Worm (Caenorhabditis elegans) whole organism, young adult: ENCODE measurements around the gene ZK546.19.

Experiments used
- B0035.1 ChIP-seq: sonication (generic microtip); optimal IDR thresholded peaks from 2 replicates; lab custom pipeline; 2016; ENCODE audit warnings: missing genetic modification characterization, mild to moderate bottlenecking, missing compliant biosample characterization, missing genotype, missing genetic modification reagents
- C17E4.6 ChIP-seq: fragments of 200-800 bp; sonication (Bioruptor generic); IDR thresholded peaks from 2 replicates; pipeline ENCODE4 v1.3.6; 2022; ENCODE audit warnings: missing genetic modification reagents, missing genetic modification characterization, missing compliant biosample characterization
- D2030.7 ChIP-seq: fragments of 200-800 bp; sonication (Bioruptor generic); IDR thresholded peaks from 2 replicates; pipeline ENCODE4 v1.3.6; 2022; ENCODE audit warnings: missing genetic modification reagents, missing genetic modification characterization, missing compliant biosample characterization
- F22D6.2 ChIP-seq: sonication (generic microtip); optimal IDR thresholded peaks from 2 replicates; lab custom pipeline; 2016; ENCODE audit warnings: mild to moderate bottlenecking, missing genetic modification characterization, missing compliant biosample characterization
- F33H1.4 ChIP-seq: fragments of 200-800 bp; sonication (Bioruptor generic); IDR thresholded peaks from 2 replicates; pipeline ENCODE4 v1.3.6; 2022; ENCODE audit warnings: missing genetic modification reagents, missing genetic modification characterization, missing compliant biosample characterization
- F39B2.1 ChIP-seq: fragments of 200-800 bp; sonication (Bioruptor generic); IDR thresholded peaks from 2 replicates; pipeline ENCODE4 v1.3.6; 2022; ENCODE audit warnings: missing genetic modification reagents, missing genetic modification characterization, missing compliant biosample characterization
- F49E8.2 ChIP-seq: sonication (generic microtip); optimal IDR thresholded peaks from 3 replicates; lab custom pipeline; 2017; ENCODE audit warnings: missing genetic modification characterization, mild to moderate bottlenecking, missing compliant biosample characterization, antibody characterized with exemption, moderate library complexity; ENCODE audit not compliant: insufficient read depth
- F52B5.7 ChIP-seq: sonication (generic microtip); optimal IDR thresholded peaks from 2 replicates; lab custom pipeline; 2016; ENCODE audit warnings: mild to moderate bottlenecking, missing genetic modification characterization, missing compliant biosample characterization
- F57A8.1 ChIP-seq: fragments of 200-800 bp; sonication (Bioruptor generic); optimal IDR thresholded peaks from 2 replicates; lab custom pipeline; 2018; ENCODE audit warnings: mild to moderate bottlenecking, missing genetic modification characterization, moderate library complexity, missing compliant biosample characterization
- F57C9.4 ChIP-seq: sonication (generic microtip); optimal IDR thresholded peaks from 2 replicates; lab custom pipeline; 2017; ENCODE audit warnings: mild to moderate bottlenecking, missing genetic modification characterization, missing compliant biosample characterization
- Y53F4B.3 ChIP-seq: fragments of 200-800 bp; sonication (Bioruptor generic); IDR thresholded peaks from 2 replicates; pipeline ENCODE4 v1.3.6; 2022; ENCODE audit warnings: missing genetic modification reagents, missing genetic modification characterization, missing compliant biosample characterization
- Y67H2A.10 ChIP-seq: fragments of 200-800 bp; sonication (Bioruptor generic); conservative IDR thresholded peaks from 2 replicates; pipeline ENCODE4 v1.3.6; 2022; ENCODE audit warnings: missing genetic modification reagents, missing genetic modification characterization, missing compliant biosample characterization
- Y95B8A.8 ChIP-seq: fragments of 200-800 bp; sonication (Bioruptor generic); IDR thresholded peaks from 2 replicates; pipeline ENCODE4 v1.3.6; 2022; ENCODE audit warnings: missing genetic modification reagents, missing genetic modification characterization, missing compliant biosample characterization
- ceh-27 ChIP-seq: fragments of 200-800 bp; sonication (Bioruptor generic); optimal IDR thresholded peaks from 2 replicates; lab custom pipeline; 2018; ENCODE audit warnings: mild to moderate bottlenecking, missing genetic modification characterization, moderate library complexity, missing compliant biosample characterization
- ceh-40 ChIP-seq: fragments of 200-800 bp; sonication (Bioruptor generic); IDR thresholded peaks from 2 replicates; pipeline ENCODE4 v1.3.6; 2022; ENCODE audit warnings: missing genetic modification characterization, missing compliant biosample characterization
- chd-7 ChIP-seq: sonication (generic microtip); optimal IDR thresholded peaks from 2 replicates; lab custom pipeline; 2016; ENCODE audit warnings: mild to moderate bottlenecking, missing genetic modification characterization, moderate library complexity, missing compliant biosample characterization
- dox-1 ChIP-seq: fragments of 200-800 bp; sonication (Bioruptor generic); IDR thresholded peaks from 2 replicates; pipeline ENCODE4 v1.3.6; 2022; ENCODE audit warnings: missing genetic modification reagents, missing genetic modification characterization, missing compliant biosample characterization
- dpff-1 ChIP-seq: sonication (generic microtip); optimal IDR thresholded peaks from 2 replicates; lab custom pipeline; 2017; ENCODE audit warnings: mild to moderate bottlenecking, missing genetic modification characterization, missing compliant biosample characterization
- dpl-1 ChIP-seq: fragments of 150-350 bp; optimal IDR thresholded peaks from 2 replicates; lab custom pipeline; 2014; ENCODE audit warnings: missing biosample characterization, missing genetic modification reagents, missing genetic modification characterization
- efl-1 ChIP-seq: fragments of 150-350 bp; optimal IDR thresholded peaks from 2 replicates; lab custom pipeline; 2014; ENCODE audit warnings: missing biosample characterization, missing genetic modification reagents, missing genetic modification characterization
- him-1 ChIP-seq: sonication (generic microtip); optimal IDR thresholded peaks from 2 replicates; lab custom pipeline; 2016; ENCODE audit warnings: missing genotype, missing genetic modification reagents, missing genetic modification characterization, missing compliant biosample characterization
- hrde-1 ChIP-seq: sonication (generic microtip); optimal IDR thresholded peaks from 2 replicates; lab custom pipeline; 2016; ENCODE audit warnings: missing genetic modification characterization, mild to moderate bottlenecking, missing compliant biosample characterization, moderate library complexity, missing genotype, missing genetic modification reagents, borderline replicate concordance
- lag-1 ChIP-seq: fragments of 200-800 bp; sonication (Bioruptor generic); IDR thresholded peaks from 2 replicates; pipeline ENCODE4 v1.3.6; 2022; ENCODE audit warnings: missing genetic modification reagents, missing genetic modification characterization, missing compliant biosample characterization
- let-526 ChIP-seq: fragments of 200-800 bp; sonication (Bioruptor generic); IDR thresholded peaks from 2 replicates; pipeline ENCODE4 v1.3.6; 2022; ENCODE audit warnings: missing genetic modification reagents, missing genetic modification characterization, missing compliant biosample characterization
- lin-35 ChIP-seq, 3 experiments: fragments of 150-350 bp in 2 of 3; sonication (generic microtip) in 1 of 3; optimal IDR thresholded peaks; 2 replicates each; lab custom pipeline; 2014 to 2018; ENCODE audit warnings: missing biosample characterization in 3 of 3, missing genetic modification characterization in 3 of 3, missing genetic modification reagents in 3 of 3
- lin-40 ChIP-seq: sonication (generic microtip); optimal IDR thresholded peaks from 2 replicates; lab custom pipeline; 2016; ENCODE audit warnings: missing genetic modification characterization, mild to moderate bottlenecking, missing compliant biosample characterization, missing genotype, missing genetic modification reagents
- lin-54 ChIP-seq: fragments of 200-800 bp; sonication (Bioruptor generic); optimal IDR thresholded peaks from 2 replicates; lab custom pipeline; 2018; ENCODE audit warnings: mild to moderate bottlenecking, missing genetic modification characterization, missing compliant biosample characterization
- lsy-27 ChIP-seq: sonication (generic microtip); optimal IDR thresholded peaks from 2 replicates; lab custom pipeline; 2017; ENCODE audit warnings: missing genetic modification characterization, mild to moderate bottlenecking, missing compliant biosample characterization, antibody characterized with exemption, missing genotype, borderline replicate concordance; ENCODE audit not compliant: insufficient read depth
- madf-10 ChIP-seq: sonication (generic microtip); optimal IDR thresholded peaks from 2 replicates; lab custom pipeline; 2016; ENCODE audit warnings: mild to moderate bottlenecking, missing genetic modification characterization, missing compliant biosample characterization
- madf-3 ChIP-seq: fragments of 200-800 bp; sonication (Bioruptor generic); IDR thresholded peaks from 2 replicates; pipeline ENCODE4 v1.3.6; 2022; ENCODE audit warnings: missing genetic modification reagents, missing genetic modification characterization, missing compliant biosample characterization
- madf-8 ChIP-seq: fragments of 200-800 bp; sonication (Bioruptor generic); conservative IDR thresholded peaks from 2 replicates; pipeline ENCODE4 v1.3.6; 2022; ENCODE audit warnings: missing genetic modification reagents, missing genetic modification characterization, missing compliant biosample characterization
- mel-28 ChIP-seq: sonication (generic microtip); optimal IDR thresholded peaks from 2 replicates; lab custom pipeline; 2016; ENCODE audit warnings: borderline replicate concordance, mild to moderate bottlenecking, missing genetic modification characterization, missing compliant biosample characterization
- mes-4 ChIP-seq: sonication (generic microtip); optimal IDR thresholded peaks from 2 replicates; lab custom pipeline; 2016; ENCODE audit warnings: missing genotype, missing genetic modification characterization, missing compliant biosample characterization
- mxl-1 ChIP-seq: sonication (generic microtip); optimal IDR thresholded peaks from 2 replicates; lab custom pipeline; 2016; ENCODE audit warnings: missing genetic modification characterization, missing compliant biosample characterization
- nhr-27 ChIP-seq: fragments of 200-800 bp; sonication (Bioruptor generic); optimal IDR thresholded peaks from 2 replicates; lab custom pipeline; 2018; ENCODE audit warnings: mild to moderate bottlenecking, missing genetic modification characterization, moderate library complexity, missing compliant biosample characterization
- nhr-80 ChIP-seq: sonication (generic microtip); optimal IDR thresholded peaks from 2 replicates; lab custom pipeline; 2016; ENCODE audit warnings: missing genetic modification characterization, missing compliant biosample characterization
- pbrm-1 ChIP-seq: fragments of 200-800 bp; sonication (Bioruptor generic); IDR thresholded peaks from 2 replicates; pipeline ENCODE4 v1.3.6; 2022; ENCODE audit warnings: missing genetic modification reagents, missing genetic modification characterization, missing compliant biosample characterization
- pha-4 ChIP-seq: fragments of 150-350 bp; sonication (generic microtip); optimal IDR thresholded peaks from 2 replicates; lab custom pipeline; 2014; ENCODE audit warnings: missing biosample characterization, missing genetic modification reagents, missing genetic modification characterization
- rpc-1 ChIP-seq, 2 experiments: fragments of 150-350 bp in 1 of 2; sonication (generic microtip) in 1 of 2; optimal IDR thresholded peaks; 2 replicates each; lab custom pipeline; 2014 to 2018; ENCODE audit warnings: missing biosample characterization in 1 of 2, missing genetic modification characterization in 1 of 2, missing genetic modification reagents in 1 of 2, missing genotype in 1 of 2
- snpc-1.1 ChIP-seq: sonication (generic microtip); optimal IDR thresholded peaks from 2 replicates; lab custom pipeline; 2017; ENCODE audit warnings: missing genetic modification characterization, mild to moderate bottlenecking, missing compliant biosample characterization, antibody characterized with exemption, moderate library complexity, missing genotype, missing genetic modification reagents; ENCODE audit not compliant: insufficient read depth
- snpc-1.3 ChIP-seq: sonication (generic microtip); optimal IDR thresholded peaks from 2 replicates; lab custom pipeline; 2017; ENCODE audit warnings: missing genetic modification characterization, mild to moderate bottlenecking, missing compliant biosample characterization, antibody characterized with exemption, moderate library complexity, missing genotype, missing genetic modification reagents; ENCODE audit not compliant: insufficient read depth
- snpc-3.4 ChIP-seq: sonication (generic microtip); optimal IDR thresholded peaks from 2 replicates; lab custom pipeline; 2017; ENCODE audit warnings: missing genetic modification characterization, mild to moderate bottlenecking, missing compliant biosample characterization, antibody characterized with exemption, moderate library complexity, missing genotype, missing genetic modification reagents
- tbp1 ChIP-seq: fragments of 200-800 bp; sonication (Bioruptor generic); optimal IDR thresholded peaks from 2 replicates; lab custom pipeline; 2018; ENCODE audit warnings: mild to moderate bottlenecking, missing genetic modification characterization, missing compliant biosample characterization
- unc-62 ChIP-seq: fragments of 150-350 bp; optimal IDR thresholded peaks from 2 replicates; lab custom pipeline; 2014; ENCODE audit warnings: missing biosample characterization, missing genetic modification reagents, missing genetic modification characterization
- zim-3 ChIP-seq: sonication (generic microtip); optimal IDR thresholded peaks from 2 replicates; lab custom pipeline; 2017; ENCODE audit warnings: mild to moderate bottlenecking, missing genetic modification characterization, moderate library complexity, missing compliant biosample characterization
- ztf-18 ChIP-seq: sonication (generic microtip); optimal IDR thresholded peaks from 2 replicates; lab custom pipeline; 2016; ENCODE audit warnings: missing genotype, mild to moderate bottlenecking, missing genetic modification characterization, missing compliant biosample characterization

The ZK546.19 gene

DNA sequence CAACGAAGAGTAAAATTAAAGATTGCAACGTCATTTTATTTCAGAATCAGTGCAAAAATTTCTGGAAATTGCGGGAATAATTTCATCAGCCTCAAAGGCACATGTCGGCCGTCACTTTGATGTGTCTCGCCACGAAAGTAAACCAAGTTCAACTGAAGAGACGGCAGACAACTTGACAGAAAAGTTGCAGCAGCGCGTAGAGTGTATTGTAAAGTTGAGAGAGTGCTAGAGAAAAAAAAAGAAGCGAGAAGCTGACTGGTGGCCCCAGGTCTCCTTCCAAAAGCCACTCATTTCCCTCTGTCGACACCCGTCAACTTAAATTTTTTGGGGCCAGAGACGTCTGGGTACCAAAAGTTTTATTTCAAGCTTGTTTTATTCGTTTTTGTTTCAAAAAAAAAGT, 37.2 kb upstream of the ZK546.19 start (continued):
- TF ChIP-seq snpc-1.3 (peak; percentile 58), pbrm-1 (GFP tag; lab: Robert Waterston, UW) (peak; percentile 67; the same call in 1 of the 2 replicates), lin-54 (GFP tag; lab: Kevin White, UChicago) (peak; percentile 68), efl-1 (peak; percentile 69), zim-3 (no peak), Y95B8A.8 (GFP tag; lab: Robert Waterston, UW) (0 out of 2 replicates have a peak, but pooled peaks have one; percentile 60), dpl-1 (peak; percentile 31), C17E4.6 (GFP tag; lab: Robert Waterston, UW) (no peak), F57A8.1 (GFP tag; lab: Kevin White, UChicago) (no peak), Y53F4B.3 (no peak), ceh-40 (GFP tag; lab: Robert Waterston, UW) (no peak), rpc-1 (optimal IDR thresholded peaks at IDR 0.05; lab: Kevin White, UChicago) (peak; percentile 36), rpc-1 (tag; optimal IDR thresholded peaks at IDR 0.05; lab: Kevin White, UChicago) (no peak), hrde-1 (no peak), dox-1 (GFP tag; lab: Robert Waterston, UW) (peak; percentile 73), F22D6.2 (tag; lab: Kevin White, UChicago) (no peak), madf-8 (GFP tag; lab: Robert Waterston, UW) (peak; percentile 47; the same call in 1 of the 2 replicates), B0035.1 (no peak), mes-4 (tag; lab: Kevin White, UChicago) (no peak), snpc-3.4 (tag; lab: Kevin White, UChicago) (peak; percentile 60), lin-40 (tag; lab: Kevin White, UChicago) (peak; percentile 24), madf-3 (peak; percentile 29; the same call in 1 of the 2 replicates), let-526 (peak; percentile 32; the same call in 1 of the 2 replicates), lsy-27 (tag; lab: Kevin White, UChicago) (peak; percentile 60), him-1 (tag; lab: Kevin White, UChicago) (no peak), mel-28 (tag; lab: Kevin White, UChicago) (no peak), mxl-1 (no peak), ztf-18 (tag; lab: Kevin White, UChicago) (peak; percentile 17), chd-7 (tag; lab: Kevin White, UChicago) (peak; percentile 9), pha-4 (tag; lab: Kevin White, UChicago) (peak; percentile 37), nhr-80 (peak; percentile 15), lag-1 (GFP tag; lab: Robert Waterston, UW) (no peak), unc-62 (GFP tag; lab: Kevin White, UChicago) (peak; percentile 29), lin-35 (GFP tag; optimal IDR thresholded peaks at IDR 0.05; lab: Kevin White, UChicago) (peak in 1 of 3 experiments; percentile 68), D2030.7 (GFP tag; lab: Robert Waterston, UW) (peak; percentile 69), F33H1.4 (GFP tag; lab: Robert Waterston, UW) (peak; percentile 84), madf-10 (tag; lab: Kevin White, UChicago) (peak; percentile 40), Y67H2A.10 (GFP tag; lab: Robert Waterston, UW) (0 out of 2 replicates have a peak, but pooled peaks have one; percentile 49), F52B5.7 (tag; lab: Kevin White, UChicago) (no peak), F49E8.2 (tag; lab: Kevin White, UChicago) (peak; percentile 44), nhr-27 (tag; lab: Kevin White, UChicago) (no peak), F39B2.1 (GFP tag; lab: Robert Waterston, UW) (no peak), dpff-1 (no peak), ceh-27 (GFP tag; lab: Kevin White, UChicago) (peak; percentile 32), snpc-1.1 (tag; lab: Kevin White, UChicago) (peak; percentile 52), tbp1 (peak; percentile 62), F57C9.4 (tag; lab: Kevin White, UChicago) (no peak)
